Worm (Caenorhabditis elegans) whole organism, early embryonic: ENCODE results near the gene C08F1.8.
"Not testable (repeated sequence)": the region's sequence is repeated elsewhere in the genome, so short reads cannot be mapped to it uniquely, and the experiment has no call there.

Experiments
- B0310.2 ChIP-seq: sonication (generic microtip); optimal IDR thresholded peaks from 2 replicates; lab custom pipeline; 2016; ENCODE audit warnings: mild to moderate bottlenecking, missing genetic modification characterization, missing compliant biosample characterization
- F13C5.2 ChIP-seq: sonication (generic microtip); optimal IDR thresholded peaks from 2 replicates; lab custom pipeline; 2017; ENCODE audit warnings: mild to moderate bottlenecking, missing genetic modification characterization, inconsistent platforms, missing compliant biosample characterization
- aly-1 ChIP-seq: sonication (generic microtip); optimal IDR thresholded peaks from 2 replicates; lab custom pipeline; 2016; ENCODE audit warnings: missing genetic modification characterization, missing compliant biosample characterization
- ama-1 ChIP-seq: fragments of 150-350 bp; optimal IDR thresholded peaks from 2 replicates; lab custom pipeline; 2014
- ceh-13 ChIP-seq: fragments of 200-800 bp; sonication (Bioruptor generic); optimal IDR thresholded peaks from 2 replicates; lab custom pipeline; 2018; ENCODE audit warnings: mild to moderate bottlenecking, missing genetic modification characterization, missing compliant biosample characterization
- ceh-36 ChIP-seq: sonication (generic microtip); optimal IDR thresholded peaks from 2 replicates; lab custom pipeline; 2016; ENCODE audit warnings: missing genetic modification characterization, inconsistent platforms, missing compliant biosample characterization
- ets-7 ChIP-seq: sonication (generic microtip); optimal IDR thresholded peaks from 2 replicates; lab custom pipeline; 2016; ENCODE audit warnings: missing genotype, missing genetic modification characterization, missing compliant biosample characterization
- flt-1 ChIP-seq: fragments of 200-800 bp; sonication (Bioruptor generic); IDR thresholded peaks from 2 replicates; pipeline ENCODE4 v1.3.6; 2022; ENCODE audit warnings: missing genetic modification characterization, missing compliant biosample characterization
- hmbx-1 ChIP-seq: sonication (generic microtip); optimal IDR thresholded peaks from 2 replicates; lab custom pipeline; 2016; ENCODE audit warnings: mild to moderate bottlenecking, missing genetic modification characterization, missing compliant biosample characterization
- hmg-4 ChIP-seq: fragments of 200-800 bp; sonication (Bioruptor generic); optimal IDR thresholded peaks from 2 replicates; lab custom pipeline; 2018; ENCODE audit warnings: mild to moderate bottlenecking, missing genetic modification characterization, missing compliant biosample characterization
- hnd-1 ChIP-seq: sonication (generic microtip); optimal IDR thresholded peaks from 2 replicates; lab custom pipeline; 2016; ENCODE audit warnings: missing genetic modification characterization, missing compliant biosample characterization
- pes-1 ChIP-seq: fragments of 200-800 bp; sonication (Bioruptor generic); IDR thresholded peaks from 2 replicates; pipeline ENCODE4 v1.3.6; 2022; ENCODE audit warnings: missing genetic modification reagents, missing genetic modification characterization, missing compliant biosample characterization
- scrt-1 ChIP-seq: fragments of 200-800 bp; sonication (Bioruptor generic); IDR thresholded peaks from 2 replicates; pipeline ENCODE4 v1.3.6; 2022; ENCODE audit warnings: missing genetic modification characterization, missing compliant biosample characterization
- sea-1 ChIP-seq: fragments of 200-800 bp; sonication (Bioruptor generic); conservative IDR thresholded peaks from 2 replicates; pipeline ENCODE4 v1.3.6; 2022; ENCODE audit warnings: missing genetic modification characterization, missing compliant biosample characterization
- tbx-11 ChIP-seq: fragments of 200-800 bp; sonication (Bioruptor generic); IDR thresholded peaks from 2 replicates; pipeline ENCODE4 v1.3.6; 2022; ENCODE audit warnings: missing genetic modification characterization, missing compliant biosample characterization
- tbx-37 ChIP-seq: fragments of 200-800 bp; sonication (Bioruptor generic); conservative IDR thresholded peaks from 2 replicates; pipeline ENCODE4 v1.3.6; 2022; ENCODE audit warnings: missing genetic modification reagents, missing genetic modification characterization, missing compliant biosample characterization
- tra-4 ChIP-seq: sonication (generic microtip); optimal IDR thresholded peaks from 2 replicates; lab custom pipeline; 2017; ENCODE audit warnings: missing genetic modification characterization, missing compliant biosample characterization

The C08F1.8 gene

DNA sequence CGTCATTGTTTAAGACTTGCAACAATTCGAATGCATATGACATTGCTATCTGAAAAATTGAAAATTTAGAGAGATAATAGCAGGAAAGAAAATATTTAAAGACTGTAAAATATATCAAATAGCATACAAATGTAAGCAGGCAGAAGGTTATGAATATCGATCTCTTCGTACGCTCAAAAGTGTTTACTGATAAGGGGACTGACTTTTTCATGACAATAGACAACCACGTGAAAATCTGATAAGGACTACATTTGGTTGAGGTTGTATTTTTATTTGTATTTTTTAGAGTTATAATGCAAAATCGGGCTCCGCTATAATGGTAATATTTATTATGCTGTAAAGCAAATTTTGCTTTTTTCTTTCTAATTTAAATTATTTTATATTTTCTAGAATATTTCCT lies 34.8 kb upstream of the C08F1.8 start, which contains the start of the genes C52E2.5 and C52E2.4:
C52E2.5 (minus strand) TSS at position 43 of the 400 bp plus-strand sequence.
C52E2.4 (plus strand) TSS at position 252 of the 400 bp plus-strand sequence.
- TF ChIP-seq ama-1 (lab: Kevin White, UChicago) (no peak), aly-1 (tag; lab: Kevin White, UChicago) (no peak), pes-1 (GFP tag; lab: Robert Waterston, UW) (no peak), tra-4 (tag; lab: Kevin White, UChicago) (no peak), ceh-13 (GFP tag; lab: Kevin White, UChicago) (no peak), hmg-4 (GFP tag; lab: Kevin White, UChicago) (no peak), flt-1 (no peak), sea-1 (GFP tag; lab: Robert Waterston, UW) (no peak), ceh-36 (no peak), hnd-1 (tag; lab: Kevin White, UChicago) (no peak), hmbx-1 (no peak), scrt-1 (GFP tag; lab: Robert Waterston, UW) (no peak), tbx-37 (GFP tag; lab: Robert Waterston, UW) (no peak), B0310.2 (no peak), F13C5.2 (tag; lab: Kevin White, UChicago) (no peak)

DNA sequence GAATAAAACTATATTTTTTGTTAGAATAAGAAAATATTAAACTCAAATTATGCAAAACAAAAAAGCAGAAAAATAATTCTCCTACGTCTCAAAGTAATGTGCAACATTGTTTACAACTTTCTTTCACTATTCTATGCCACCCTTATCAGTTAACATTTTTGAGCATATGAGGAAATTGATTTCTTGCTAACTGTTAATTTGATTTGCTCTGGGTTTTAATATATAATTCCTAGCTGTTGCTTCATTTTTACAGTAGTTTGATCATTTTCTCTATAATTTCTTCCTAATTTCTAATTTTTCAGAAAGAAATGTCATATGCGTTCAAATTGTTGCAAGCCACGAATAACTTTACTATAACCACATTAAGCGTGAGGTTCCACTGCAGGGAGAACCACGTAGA lies 28.1 kb upstream of the C08F1.8 start, which contains the start of gene T08E11.1:
T08E11.1 (plus strand) TSS at position 301 of the 400 bp plus-strand sequence.
- TF ChIP-seq hmbx-1, result no peak
- no peak for TF ChIP-seq B0310.2
- TF ChIP-seq scrt-1 (GFP tag; lab: Robert Waterston, UW), result no peak
- TF ChIP-seq F13C5.2 (tag; lab: Kevin White, UChicago), result no peak
- no peak for TF ChIP-seq tbx-37 (GFP tag; lab: Robert Waterston, UW)
- no peak for TF ChIP-seq pes-1 (GFP tag; lab: Robert Waterston, UW)
- no peak for TF ChIP-seq ceh-13 (GFP tag; lab: Kevin White, UChicago)
- TF ChIP-seq tra-4 (tag; lab: Kevin White, UChicago), result no peak
- TF ChIP-seq ets-7 (tag; lab: Kevin White, UChicago), result no peak
- TF ChIP-seq sea-1 (GFP tag; lab: Robert Waterston, UW), result no peak
- no peak for TF ChIP-seq ceh-36
- no peak for TF ChIP-seq aly-1 (tag; lab: Kevin White, UChicago)
- no peak for TF ChIP-seq ama-1 (lab: Kevin White, UChicago)
- TF ChIP-seq tbx-11 (GFP tag; lab: Robert Waterston, UW), result no peak
- no peak for TF ChIP-seq flt-1
- no peak for TF ChIP-seq hmg-4 (GFP tag; lab: Kevin White, UChicago)

DNA sequence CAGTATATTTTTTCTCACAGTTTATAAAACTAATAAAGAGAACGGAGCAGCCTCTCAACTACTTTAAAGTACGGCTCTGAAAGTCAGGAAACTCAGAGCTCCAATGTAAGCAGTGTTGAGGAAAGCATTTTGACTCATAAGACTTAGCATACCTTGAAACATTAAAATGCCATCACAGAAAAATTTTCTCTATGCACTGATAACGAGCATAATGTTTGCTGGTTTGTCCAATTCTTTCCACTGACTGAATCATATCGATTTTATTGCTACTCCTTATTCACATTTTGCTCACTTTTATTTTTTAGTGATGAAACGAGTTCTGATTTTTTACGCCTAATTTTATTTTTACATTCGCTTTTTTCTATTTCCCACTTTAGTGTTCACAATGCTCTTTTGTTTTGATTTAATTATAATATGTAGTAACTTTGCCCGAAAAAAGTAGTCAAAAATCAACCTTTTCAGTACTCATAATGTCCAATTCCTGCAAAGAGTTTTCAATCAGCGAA lies 23.8 kb upstream of the C08F1.8 start, which contains the start of gene math-39:
math-39 (plus strand) TSS at position 456 of the 506 bp plus-strand sequence.
- TF ChIP-seq flt-1 (no peak), tra-4 (tag; lab: Kevin White, UChicago) (no peak), ceh-36 (no peak), ets-7 (tag; lab: Kevin White, UChicago) (no peak), ama-1 (lab: Kevin White, UChicago) (no peak), pes-1 (GFP tag; lab: Robert Waterston, UW) (no peak)

DNA sequence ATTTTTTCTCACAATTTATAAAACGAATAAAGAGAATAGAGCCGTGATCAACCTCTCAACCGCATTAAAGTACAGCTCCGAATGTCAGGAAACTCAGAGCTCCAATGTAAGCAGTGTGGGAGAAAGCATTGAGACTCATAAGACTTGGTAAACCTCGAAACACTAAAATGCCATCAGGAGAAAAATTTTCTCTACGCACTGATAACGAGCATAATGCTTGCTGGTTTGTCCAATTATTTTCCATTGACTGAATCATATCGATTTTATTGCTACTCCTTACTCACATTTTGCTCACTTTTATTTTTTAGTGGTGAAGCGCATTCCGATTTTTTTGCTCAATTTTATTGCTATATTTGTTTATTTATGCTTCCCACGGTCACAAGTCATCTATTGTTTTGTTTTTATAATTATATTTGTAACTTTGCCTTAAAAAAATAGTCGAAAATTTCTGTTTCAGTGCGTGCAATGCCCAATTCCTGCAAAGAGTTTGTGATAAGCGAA lies 22.1 kb upstream of the C08F1.8 start, which contains the start of gene math-40:
math-40 (plus strand) TSS at position 451 of the 501 bp plus-strand sequence.
- TF ChIP-seq sea-1 (GFP tag; lab: Robert Waterston, UW) (no peak), pes-1 (GFP tag; lab: Robert Waterston, UW) (no peak), ceh-36 (no peak)

DNA sequence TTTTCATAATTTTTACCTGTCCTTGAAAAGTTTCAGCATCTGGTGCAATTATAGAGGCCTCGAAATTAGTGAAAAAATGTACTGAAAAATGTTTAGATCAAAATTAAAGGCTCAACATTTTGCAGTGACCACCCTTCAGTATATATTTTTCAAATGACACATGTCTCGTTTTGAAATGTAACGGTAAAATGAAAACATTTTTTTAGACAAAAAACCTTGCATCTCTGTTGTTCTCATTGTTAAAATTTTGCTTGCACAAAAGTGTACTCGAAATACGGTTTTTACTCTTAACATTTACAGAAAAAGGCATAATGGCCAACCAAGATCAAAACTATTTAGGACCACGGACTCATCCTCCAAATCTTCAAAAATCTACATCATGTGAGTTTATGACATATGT lies 16.2 kb upstream of the C08F1.8 start, which contains the start of gene math-41:
math-41 (plus strand) TSS at position 301 of the 400 bp plus-strand sequence.
- TF ChIP-seq ets-7 (tag; lab: Kevin White, UChicago); flt-1; pes-1 (GFP tag; lab: Robert Waterston, UW): not testable (repeated sequence)

DNA sequence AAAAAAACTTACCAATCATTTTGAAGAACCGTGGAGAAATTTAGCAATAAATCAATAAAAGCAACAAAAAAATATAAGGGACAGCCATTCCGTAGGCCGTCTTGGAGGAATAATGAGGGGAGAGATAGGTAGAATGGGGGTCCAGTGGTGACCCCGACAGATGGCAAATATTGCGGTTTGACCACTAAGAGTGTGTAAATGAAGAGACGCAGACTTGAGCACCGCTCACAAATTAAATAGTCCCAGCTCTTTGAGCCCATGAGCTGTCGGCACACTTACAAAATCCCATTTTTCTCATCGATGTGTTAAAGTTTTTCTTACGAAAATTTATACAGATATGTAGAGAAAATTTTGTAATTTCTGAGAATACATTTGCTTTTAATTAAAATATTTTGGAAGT lies 12.7 kb upstream of the C08F1.8 start, which contains the start of gene fbxa-3:
fbxa-3 (minus strand) TSS at position 101 of the 400 bp plus-strand sequence.
- TF ChIP-seq ceh-13 (GFP tag; lab: Kevin White, UChicago) (no peak), scrt-1 (GFP tag; lab: Robert Waterston, UW) (no peak)

DNA sequence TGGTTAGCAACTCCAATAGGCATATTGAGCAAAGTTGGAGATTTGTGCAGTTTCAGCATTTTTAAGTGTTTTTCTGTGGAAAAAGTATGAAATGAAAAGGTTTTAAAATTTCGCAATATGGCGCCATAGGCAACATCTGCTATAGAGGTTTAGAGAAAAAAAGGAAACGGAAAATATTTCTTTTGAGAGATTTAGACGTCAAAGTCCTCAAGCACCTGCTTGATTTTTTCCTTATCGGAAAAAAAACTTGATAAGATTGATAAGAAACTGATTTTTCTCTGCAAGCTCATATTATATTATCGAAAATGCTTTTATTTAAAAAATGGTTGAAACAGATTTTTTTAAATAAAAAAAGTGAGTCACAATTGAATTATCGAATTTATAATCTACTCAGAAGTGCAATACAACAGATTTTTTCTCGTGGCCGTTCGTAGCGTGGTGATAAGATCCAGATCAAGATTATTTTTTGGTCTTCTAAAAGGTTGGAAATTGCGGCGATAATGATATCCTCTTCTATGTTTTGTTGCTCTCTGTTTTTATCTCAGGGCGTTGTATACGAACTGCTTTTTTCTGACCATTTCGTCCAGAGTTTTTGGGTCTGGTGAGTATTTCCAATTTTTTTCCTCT lies 11.9 kb upstream of the C08F1.8 start, which contains the start of gene fbxc-19:
fbxc-19 (plus strand) TSS at position 536 of the 627 bp plus-strand sequence.
- TF ChIP-seq scrt-1 (GFP tag; lab: Robert Waterston, UW) (no peak), B0310.2 (no peak), hmg-4 (GFP tag; lab: Kevin White, UChicago) (no peak), tbx-11 (GFP tag; lab: Robert Waterston, UW) (no peak), hnd-1 (tag; lab: Kevin White, UChicago) (no peak), F13C5.2 (tag; lab: Kevin White, UChicago) (no peak), ets-7 (tag; lab: Kevin White, UChicago) (no peak), pes-1 (GFP tag; lab: Robert Waterston, UW) (no peak; the same call in 1 of the 2 replicates), ceh-36 (no peak), hmbx-1 (no peak), sea-1 (GFP tag; lab: Robert Waterston, UW) (no peak), tra-4 (tag; lab: Kevin White, UChicago) (no peak), ceh-13 (GFP tag; lab: Kevin White, UChicago) (no peak), tbx-37 (GFP tag; lab: Robert Waterston, UW) (no peak)
